Fruit fly (Drosophila melanogaster): ENCODE measurements around the gene CG14050.

The CG14050 gene

dm6 chrX:2319783-2320182, 6.2 kb downstream of the CG14050 start (continued):
- TF ChIP-seq lab (GFP tag; optimal IDR thresholded peaks at IDR 0.05): no peak

- TF ChIP-seq H15 (GFP tag; IDR thresholded peaks at IDR 0.05): peak; percentile 75; the same call in 1 of the 3 replicates
- TF ChIP-seq nmo (GFP tag; optimal IDR thresholded peaks at IDR 0.05): no peak
- no peak for TF ChIP-seq sd (tag; optimal IDR thresholded peaks at IDR 0.05)
- no peak; the same call in 1 of the 2 replicates for TF ChIP-seq CG32767 (GFP tag; IDR thresholded peaks at IDR 0.05)
- TF ChIP-seq Dad (GFP tag; optimal IDR thresholded peaks at IDR 0.05): no peak
- no peak for TF ChIP-seq Mad (GFP tag; optimal IDR thresholded peaks at IDR 0.05)
- peak; percentile 75 for TF ChIP-seq sisA (GFP tag; IDR thresholded peaks at IDR 0.05)
- no peak for TF ChIP-seq CG6175 (GFP tag; IDR thresholded peaks at IDR 0.05)
- no peak for TF ChIP-seq caup (GFP tag; optimal IDR thresholded peaks at IDR 0.05; ENCODE audit: severe bottlenecking)
- no peak for TF ChIP-seq otp (GFP tag; IDR thresholded peaks at IDR 0.05)
- peak; percentile 42 for TF ChIP-seq Hsf (GFP tag; optimal IDR thresholded peaks at IDR 0.05)
- peak; percentile 47 for TF ChIP-seq onecut (GFP tag; IDR thresholded peaks at IDR 0.05)
- no peak for TF ChIP-seq tio (GFP tag; optimal IDR thresholded peaks at IDR 0.05)
- TF ChIP-seq Ptx1 (GFP tag; IDR thresholded peaks at IDR 0.05): peak; percentile 82
- no peak for TF ChIP-seq usp (GFP tag; optimal IDR thresholded peaks at IDR 0.05)
- peak; percentile 55 for TF ChIP-seq CG2875 (GFP tag; optimal IDR thresholded peaks at IDR 0.05)
- TF ChIP-seq Fer3 (tag; optimal IDR thresholded peaks at IDR 0.05): peak; percentile 20
- TF ChIP-seq CG10147 (GFP tag; optimal IDR thresholded peaks at IDR 0.05): no peak
- peak; percentile 50; the same call in 1 of the 2 replicates for TF ChIP-seq crol (GFP tag; IDR thresholded peaks at IDR 0.05)
- TF ChIP-seq Nf-YA (GFP tag; IDR thresholded peaks at IDR 0.05): peak; percentile 46; the same call in 1 of the 2 replicates
- TF ChIP-seq CG14710 (tag; optimal IDR thresholded peaks at IDR 0.05): peak; percentile 49
- TF ChIP-seq CG18476 (GFP tag; optimal IDR thresholded peaks at IDR 0.05): no peak
- TF ChIP-seq CG31224 (GFP tag; IDR thresholded peaks at IDR 0.05): peak; percentile 50
- TF ChIP-seq corto (GFP tag; optimal IDR thresholded peaks at IDR 0.05): no peak
- TF ChIP-seq CG7839 (tag; optimal IDR thresholded peaks at IDR 0.05): peak; percentile 29
- TF ChIP-seq Asciz (GFP tag; optimal IDR thresholded peaks at IDR 0.05): peak; percentile 43
- TF ChIP-seq Hand (GFP tag; optimal IDR thresholded peaks at IDR 0.05): no peak
- peak; percentile 77 for TF ChIP-seq pnt (GFP tag; optimal IDR thresholded peaks at IDR 0.05)
- no peak for TF ChIP-seq Trl (optimal IDR thresholded peaks at IDR 0.05)
- peak; percentile 71 for TF ChIP-seq Trl (GFP tag; optimal IDR thresholded peaks at IDR 0.05)
- peak; percentile 60; the same call in 1 of the 2 replicates for TF ChIP-seq CG4360 (GFP tag; IDR thresholded peaks at IDR 0.05)
- TF ChIP-seq Scr (GFP tag; IDR thresholded peaks at IDR 0.05; ENCODE audit: partially characterized antibody): no peak
- TF ChIP-seq Fer1 (GFP tag; optimal IDR thresholded peaks at IDR 0.05): no peak
- TF ChIP-seq Xrp1 (GFP tag; IDR thresholded peaks at IDR 0.05): peak; percentile 91
- TF ChIP-seq lab (GFP tag; optimal IDR thresholded peaks at IDR 0.05): peak; percentile 36
- TF ChIP-seq CG2129 (GFP tag; IDR thresholded peaks at IDR 0.05; ENCODE audit: partially characterized antibody): no peak
- TF ChIP-seq gcm2 (GFP tag; optimal IDR thresholded peaks at IDR 0.05): peak; percentile 6
- TF ChIP-seq CG10462 (GFP tag; optimal IDR thresholded peaks at IDR 0.05): no peak
- TF ChIP-seq h (optimal IDR thresholded peaks at IDR 0.05): no peak
- TF ChIP-seq Meics (GFP tag; optimal IDR thresholded peaks at IDR 0.05): peak; percentile 14
- peak; percentile 53; the same call in 1 of the 2 replicates for TF ChIP-seq CG7372 (GFP tag; IDR thresholded peaks at IDR 0.05)
- no peak for TF ChIP-seq Usf (GFP tag; optimal IDR thresholded peaks at IDR 0.05)
- TF ChIP-seq Atf6 (GFP tag; IDR thresholded peaks at IDR 0.05): no peak
- peak; percentile 57 for TF ChIP-seq CG10366 (GFP tag; IDR thresholded peaks at IDR 0.05)
- TF ChIP-seq CG6683 (GFP tag; optimal IDR thresholded peaks at IDR 0.05): no peak
- peak in 1 of 2 experiments; percentile 21 for TF ChIP-seq eve (GFP tag; optimal IDR thresholded peaks at IDR 0.05)
- TF ChIP-seq bcd (GFP tag; optimal IDR thresholded peaks at IDR 0.05): peak; percentile 6
- peak; percentile 10 for TF ChIP-seq CG18619 (GFP tag; optimal IDR thresholded peaks at IDR 0.05)
- TF ChIP-seq az2 (GFP tag; optimal IDR thresholded peaks at IDR 0.05): peak; percentile 40
- no peak for TF ChIP-seq CG33557 (GFP tag; optimal IDR thresholded peaks at IDR 0.05)
Observed at dm6 chrX:2318369-2318768, 7.6 kb downstream of the CG14050 start.
